Fruit fly (Drosophila melanogaster): ENCODE results near the gene CG8927.

CG8927 gene

DNA sequence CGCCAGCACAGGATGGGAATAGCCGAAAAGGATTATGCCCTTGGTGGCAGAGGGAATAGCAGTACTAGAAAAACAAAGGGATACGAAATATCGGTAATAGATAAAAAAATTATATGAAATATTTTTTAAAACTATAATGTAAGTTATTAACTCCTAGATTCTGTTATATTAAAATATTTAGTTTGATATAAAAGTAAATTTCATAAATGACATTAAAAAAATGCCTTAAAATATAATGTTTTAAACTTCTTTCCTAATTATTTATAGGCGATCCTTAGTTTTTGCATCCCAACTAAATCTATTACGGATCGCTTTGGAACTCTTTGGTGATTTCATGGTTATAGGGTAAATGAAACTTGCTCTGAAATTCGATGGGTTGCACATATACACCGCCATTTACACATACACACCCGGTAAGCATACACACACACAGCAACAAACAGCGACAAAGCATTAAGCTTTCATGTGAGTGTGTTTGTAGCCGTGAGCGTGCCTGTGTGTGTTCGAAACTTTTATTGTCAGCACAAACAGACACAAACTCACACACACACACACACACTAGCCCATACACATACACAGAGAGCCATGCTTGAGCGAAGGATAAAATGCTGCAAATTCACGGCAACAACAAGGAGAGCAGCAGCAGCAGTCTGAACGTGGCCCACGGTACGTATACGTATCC, 33.1 kb downstream of the CG8927 start (continued):
- TF ChIP-seq tup (GFP tag; optimal IDR thresholded peaks at IDR 0.05), result no peak
- no peak for TF ChIP-seq D (optimal IDR thresholded peaks at IDR 0.05)
- TF ChIP-seq D (GFP tag; optimal IDR thresholded peaks at IDR 0.05), result peak; percentile 8
- no peak for TF ChIP-seq CG33557 (GFP tag; optimal IDR thresholded peaks at IDR 0.05)
- TF ChIP-seq CG9932 (GFP tag; IDR thresholded peaks at IDR 0.05), result no peak
- TF ChIP-seq trem (tag; optimal IDR thresholded peaks at IDR 0.05), result no peak
- TF ChIP-seq Camta (GFP tag; optimal IDR thresholded peaks at IDR 0.05), result no peak
- no peak for TF ChIP-seq CG3163 (GFP tag; optimal IDR thresholded peaks at IDR 0.05)
- no peak for TF ChIP-seq fru (optimal IDR thresholded peaks at IDR 0.05)
- no peak for TF ChIP-seq CG11696 (GFP tag; IDR thresholded peaks at IDR 0.05)
- no peak for TF ChIP-seq CG17829 (tag; optimal IDR thresholded peaks at IDR 0.05)
- no peak for TF ChIP-seq CkIIα-i1 (GFP tag; IDR thresholded peaks at IDR 0.05)
- no peak for TF ChIP-seq run (tag; optimal IDR thresholded peaks at IDR 0.05)
- no peak for TF ChIP-seq Max (GFP tag; optimal IDR thresholded peaks at IDR 0.05)
- TF ChIP-seq CG10147 (GFP tag; optimal IDR thresholded peaks at IDR 0.05), result peak; percentile 31
- TF ChIP-seq BtbVII (GFP tag; optimal IDR thresholded peaks at IDR 0.05), result peak; percentile 68
- peak; percentile 31 for TF ChIP-seq Fer1 (GFP tag; optimal IDR thresholded peaks at IDR 0.05)
- no peak for TF ChIP-seq CG13287 (GFP tag; IDR thresholded peaks at IDR 0.05; ENCODE audit: partially characterized antibody)
- no peak for TF ChIP-seq CG9876 (GFP tag; optimal IDR thresholded peaks at IDR 0.05)
- TF ChIP-seq jigr1 (GFP tag; IDR thresholded peaks at IDR 0.05), result no peak
- no peak for TF ChIP-seq esg (GFP tag; conservative IDR thresholded peaks at IDR 0.05)
- peak; percentile 68 for TF ChIP-seq gem (tag; optimal IDR thresholded peaks at IDR 0.05)
- TF ChIP-seq Deaf1 (tag; optimal IDR thresholded peaks at IDR 0.05), result no peak
- TF ChIP-seq mam (GFP tag; optimal IDR thresholded peaks at IDR 0.05), result no peak
- no peak for TF ChIP-seq CG42726 (GFP tag; IDR thresholded peaks at IDR 0.05; ENCODE audit: partially characterized antibody)
- peak; percentile 5; the same call in 1 of the 3 replicates for TF ChIP-seq row (GFP tag; IDR thresholded peaks at IDR 0.05)
- TF ChIP-seq pnt (GFP tag; optimal IDR thresholded peaks at IDR 0.05), result no peak
- no peak for TF ChIP-seq en (GFP tag; optimal IDR thresholded peaks at IDR 0.05)
- TF ChIP-seq gce (GFP tag; IDR thresholded peaks at IDR 0.05), result no peak
- no peak for TF ChIP-seq mld (GFP tag; IDR thresholded peaks at IDR 0.05; ENCODE audit: partially characterized antibody)
- TF ChIP-seq CG6791 (GFP tag; IDR thresholded peaks at IDR 0.05; ENCODE audit: partially characterized antibody), result no peak
- TF ChIP-seq CG8924 (tag; optimal IDR thresholded peaks at IDR 0.05), result peak; percentile 54
- no peak for TF ChIP-seq tna (GFP tag; IDR thresholded peaks at IDR 0.05; ENCODE audit: partially characterized antibody)
- no peak for TF ChIP-seq CG8281 (tag; optimal IDR thresholded peaks at IDR 0.05)
- TF ChIP-seq caup (GFP tag; optimal IDR thresholded peaks at IDR 0.05; ENCODE audit: severe bottlenecking), result no peak
- no peak for TF ChIP-seq prd (optimal IDR thresholded peaks at IDR 0.05)
- no peak for TF ChIP-seq prd (GFP tag; IDR thresholded peaks at IDR 0.05)
- peak; percentile 33 for TF ChIP-seq Sox102F (GFP tag; optimal IDR thresholded peaks at IDR 0.05)
- no peak for TF ChIP-seq ara (GFP tag; IDR thresholded peaks at IDR 0.05)
- no peak for TF ChIP-seq Aef1 (GFP tag; IDR thresholded peaks at IDR 0.05)
- TF ChIP-seq hkb (optimal IDR thresholded peaks at IDR 0.05), result no peak
- no peak for TF ChIP-seq hkb (GFP tag; IDR thresholded peaks at IDR 0.05)
- no peak for TF ChIP-seq C15 (GFP tag; IDR thresholded peaks at IDR 0.05)
- TF ChIP-seq CG7928 (GFP tag; optimal IDR thresholded peaks at IDR 0.05), result no peak
- TF ChIP-seq CG14441 (GFP tag; IDR thresholded peaks at IDR 0.05), result no peak
- TF ChIP-seq CG12104 (GFP tag; optimal IDR thresholded peaks at IDR 0.05), result no peak
- no peak for TF ChIP-seq CG30020 (tag; optimal IDR thresholded peaks at IDR 0.05)
- no peak for TF ChIP-seq Hmx (GFP tag; optimal IDR thresholded peaks at IDR 0.05)
- TF ChIP-seq CG13424 (tag; optimal IDR thresholded peaks at IDR 0.05), result peak; percentile 28
- no peak for TF ChIP-seq Scr (GFP tag; IDR thresholded peaks at IDR 0.05; ENCODE audit: partially characterized antibody)
- no peak for TF ChIP-seq CG16779 (GFP tag; IDR thresholded peaks at IDR 0.05)
